Worm (Caenorhabditis elegans) whole organism, L3 larva: ENCODE results near the gene srg-33.

Experiments used
- ZK546.5 ChIP-seq: sonication (generic microtip); optimal IDR thresholded peaks from 2 replicates; lab custom pipeline; 2017; ENCODE audit warnings: missing biosample characterization, missing genetic modification characterization
- aly-2 ChIP-seq: fragments of 150-350 bp; optimal IDR thresholded peaks from 2 replicates; lab custom pipeline; 2014; ENCODE audit warnings: missing biosample characterization, missing genetic modification characterization
- ceh-16 ChIP-seq: sonication (generic microtip); optimal IDR thresholded peaks from 2 replicates; lab custom pipeline; 2017; ENCODE audit warnings: missing biosample characterization, missing genetic modification characterization
- ceh-82 ChIP-seq: fragments of 150-350 bp; optimal IDR thresholded peaks from 2 replicates; lab custom pipeline; 2014; ENCODE audit warnings: missing biosample characterization, missing genetic modification characterization
- ceh-9 ChIP-seq: sonication (generic microtip); optimal IDR thresholded peaks from 2 replicates; lab custom pipeline; 2018; ENCODE audit warnings: missing biosample characterization, missing genetic modification characterization
- daf-12 ChIP-seq: fragments of 150-350 bp; optimal IDR thresholded peaks from 2 replicates; lab custom pipeline; 2014; ENCODE audit warnings: missing biosample characterization, missing genetic modification reagents, missing genetic modification characterization
- egl-5 ChIP-seq: fragments of 150-350 bp; optimal IDR thresholded peaks from 2 replicates; lab custom pipeline; 2017; ENCODE audit warnings: missing biosample characterization, missing genetic modification reagents, missing genetic modification characterization, inconsistent platforms
- elt-1 ChIP-seq: fragments of 150-350 bp; optimal IDR thresholded peaks from 2 replicates; lab custom pipeline; 2014; ENCODE audit warnings: missing biosample characterization, missing genetic modification characterization
- elt-2 ChIP-seq: sonication (generic microtip); optimal IDR thresholded peaks from 2 replicates; lab custom pipeline; 2016; ENCODE audit warnings: missing genetic modification reagents, mild to moderate bottlenecking, missing genetic modification characterization, missing compliant biosample characterization
- fkh-2 ChIP-seq: fragments of 150-350 bp; optimal IDR thresholded peaks from 2 replicates; lab custom pipeline; 2014; ENCODE audit warnings: missing biosample characterization, missing genetic modification reagents, missing genetic modification characterization
- fos-1 ChIP-seq: fragments of 150-350 bp; optimal IDR thresholded peaks from 2 replicates; lab custom pipeline; 2014; ENCODE audit warnings: missing biosample characterization, missing genetic modification characterization
- jun-1 ChIP-seq: fragments of 150-350 bp; optimal IDR thresholded peaks from 2 replicates; lab custom pipeline; 2014; ENCODE audit warnings: missing biosample characterization, missing genetic modification reagents, missing genetic modification characterization
- lin-15B ChIP-seq: fragments of 150-350 bp; optimal IDR thresholded peaks from 2 replicates; lab custom pipeline; 2014; ENCODE audit warnings: missing biosample characterization, missing genetic modification characterization
- lin-39 ChIP-seq: fragments of 150-350 bp; optimal IDR thresholded peaks from 2 replicates; lab custom pipeline; 2018; ENCODE audit warnings: missing biosample characterization, missing genetic modification reagents, missing genetic modification characterization
- lsy-12 ChIP-seq: sonication (generic microtip); optimal IDR thresholded peaks from 2 replicates; lab custom pipeline; 2016; ENCODE audit warnings: mild to moderate bottlenecking, missing genetic modification characterization, missing compliant biosample characterization
- mdl-1 ChIP-seq: fragments of 150-350 bp; optimal IDR thresholded peaks from 2 replicates; lab custom pipeline; 2014; ENCODE audit warnings: missing biosample characterization, missing genetic modification characterization
- mml-1 ChIP-seq: fragments of 150-350 bp; sonication (generic microtip); optimal IDR thresholded peaks from 3 replicates; lab custom pipeline; 2014; ENCODE audit warnings: missing biosample characterization, missing genetic modification characterization
- nfya-1 ChIP-seq: sonication (generic microtip); optimal IDR thresholded peaks from 2 replicates; lab custom pipeline; 2017; ENCODE audit warnings: missing genetic modification characterization, mild to moderate bottlenecking, missing compliant biosample characterization, antibody characterized with exemption, moderate library complexity; ENCODE audit not compliant: insufficient read depth
- nhr-11 ChIP-seq: fragments of 150-350 bp; optimal IDR thresholded peaks from 2 replicates; lab custom pipeline; 2014; ENCODE audit warnings: missing biosample characterization, missing genetic modification characterization
- nhr-12 ChIP-seq: fragments of 150-350 bp; optimal IDR thresholded peaks from 2 replicates; lab custom pipeline; 2014; ENCODE audit warnings: missing biosample characterization, missing genetic modification characterization
- nhr-23 ChIP-seq: fragments of 150-350 bp; optimal IDR thresholded peaks from 2 replicates; lab custom pipeline; 2014; ENCODE audit warnings: missing biosample characterization, missing genetic modification reagents, missing genetic modification characterization
- nhr-25 ChIP-seq: sonication (generic microtip); optimal IDR thresholded peaks from 2 replicates; lab custom pipeline; 2017; ENCODE audit warnings: missing biosample characterization, missing genetic modification characterization
- nhr-28 ChIP-seq: fragments of 150-350 bp; optimal IDR thresholded peaks from 2 replicates; lab custom pipeline; 2014; ENCODE audit warnings: missing biosample characterization, missing genetic modification characterization
- nhr-43 ChIP-seq: sonication (generic microtip); optimal IDR thresholded peaks from 2 replicates; lab custom pipeline; 2016; ENCODE audit warnings: mild to moderate bottlenecking, missing genetic modification characterization, missing compliant biosample characterization; ENCODE audit not compliant: poor library complexity, severe bottlenecking
- nhr-76 ChIP-seq: fragments of 150-350 bp; sonication (generic microtip); optimal IDR thresholded peaks from 5 replicates; lab custom pipeline; 2014; ENCODE audit warnings: missing biosample characterization, missing genetic modification characterization
- nhr-77 ChIP-seq: fragments of 150-350 bp; optimal IDR thresholded peaks from 2 replicates; lab custom pipeline; 2014; ENCODE audit warnings: missing biosample characterization, missing genetic modification characterization
- pha-4 ChIP-seq: fragments of 150-350 bp; optimal IDR thresholded peaks from 2 replicates; lab custom pipeline; 2014; ENCODE audit warnings: missing biosample characterization, missing genetic modification reagents, missing genetic modification characterization
- pqm-1 ChIP-seq: fragments of 150-350 bp; optimal IDR thresholded peaks from 2 replicates; lab custom pipeline; 2017; ENCODE audit warnings: missing biosample characterization, missing genetic modification characterization, inconsistent platforms
- sea-2 ChIP-seq: fragments of 150-350 bp; sonication (generic microtip); optimal IDR thresholded peaks from 4 replicates; lab custom pipeline; 2014; ENCODE audit warnings: missing biosample characterization, missing genetic modification reagents, missing genetic modification characterization
- skn-1 ChIP-seq: fragments of 150-350 bp; optimal IDR thresholded peaks from 2 replicates; lab custom pipeline; 2014; ENCODE audit warnings: missing biosample characterization, missing genetic modification characterization
- snpc-4 ChIP-seq: fragments of 150-350 bp; optimal IDR thresholded peaks from 2 replicates; lab custom pipeline; 2014; ENCODE audit warnings: missing biosample characterization, missing genetic modification characterization
- tbx-2 ChIP-seq: sonication (generic microtip); optimal IDR thresholded peaks from 2 replicates; lab custom pipeline; 2016; ENCODE audit warnings: mild to moderate bottlenecking, missing genetic modification characterization, missing compliant biosample characterization
- unc-62 ChIP-seq: fragments of 150-350 bp; sonication (generic microtip); optimal IDR thresholded peaks from 4 replicates; lab custom pipeline; 2014; ENCODE audit warnings: missing biosample characterization, missing genetic modification reagents, missing genetic modification characterization
- zag-1 ChIP-seq: fragments of 150-350 bp; optimal IDR thresholded peaks from 2 replicates; lab custom pipeline; 2014; ENCODE audit warnings: missing biosample characterization, missing genetic modification characterization
- ztf-11 ChIP-seq: fragments of 150-350 bp; optimal IDR thresholded peaks from 2 replicates; lab custom pipeline; 2014; ENCODE audit warnings: missing biosample characterization, missing genetic modification characterization

Gene srg-33

DNA sequence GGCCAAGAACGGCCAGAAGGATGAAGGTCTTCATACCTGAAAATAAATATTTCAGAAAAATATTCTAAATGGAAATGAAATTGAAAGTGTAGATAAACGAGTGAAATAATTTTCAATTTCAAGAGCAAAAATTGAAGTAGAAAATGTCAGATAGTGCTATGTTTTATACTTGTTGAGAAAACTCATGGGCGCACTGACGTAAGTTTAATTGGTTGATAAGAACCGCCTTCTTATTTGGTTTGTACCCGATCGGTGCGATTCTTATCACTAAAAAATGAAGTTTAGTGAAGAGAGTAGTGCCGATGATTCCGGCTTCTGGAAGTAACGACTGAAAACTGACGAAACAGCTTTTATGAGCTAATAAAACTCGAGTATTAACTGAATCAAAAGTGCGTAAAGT lies 23.0 kb upstream of the srg-33 start, which contains the start of the genes asp-6 and asp-12 (continued):
- TF ChIP-seq zag-1 (tag; lab: Kevin White, UChicago) (no peak), sea-2 (no peak), ceh-82 (tag; lab: Kevin White, UChicago) (no peak), nhr-25 (no peak), skn-1 (no peak)

DNA sequence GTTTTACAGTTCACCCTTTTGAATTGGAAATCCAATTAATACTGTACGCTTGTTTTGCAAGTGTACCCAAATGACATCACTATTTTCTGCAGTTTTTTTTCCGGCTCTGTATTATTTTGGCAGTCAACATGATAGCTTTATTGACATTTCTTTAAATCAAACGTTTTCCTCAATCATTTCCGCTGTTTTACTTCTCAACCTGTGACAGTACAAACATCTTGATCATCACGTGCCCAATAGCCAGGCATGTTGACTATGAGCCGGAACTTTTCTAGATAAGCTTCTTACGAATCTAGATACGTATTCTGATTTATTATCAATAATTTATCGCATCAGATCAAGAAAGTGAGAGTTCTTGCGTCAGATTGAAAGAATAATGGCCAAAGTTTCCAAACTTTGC lies 22.0 kb upstream of the srg-33 start:
- no peak for TF ChIP-seq lin-15B (tag; lab: Kevin White, UChicago)
- TF ChIP-seq lin-39 (tag; lab: Kevin White, UChicago): no peak
- TF ChIP-seq fos-1: no peak
- no peak for TF ChIP-seq elt-1 (tag; lab: Kevin White, UChicago)
- no peak for TF ChIP-seq mml-1 (tag; lab: Kevin White, UChicago)
- peak; percentile 75 for TF ChIP-seq pqm-1 (tag; lab: Kevin White, UChicago)
- TF ChIP-seq nhr-28 (tag; lab: Kevin White, UChicago): no peak
- no peak for TF ChIP-seq nhr-23 (tag; lab: Kevin White, UChicago)
- no peak for TF ChIP-seq ceh-16
- TF ChIP-seq elt-2 (tag; lab: Kevin White, UChicago): peak; percentile 85
- TF ChIP-seq pha-4 (tag; lab: Kevin White, UChicago): peak; percentile 57
- no peak for TF ChIP-seq nhr-43 (tag; lab: Kevin White, UChicago)
- TF ChIP-seq nhr-11 (tag; lab: Kevin White, UChicago): no peak
- no peak for TF ChIP-seq ceh-9
- TF ChIP-seq aly-2 (tag; lab: Kevin White, UChicago): no peak
- peak; percentile 24 for TF ChIP-seq jun-1 (tag; lab: Kevin White, UChicago)
- no peak for TF ChIP-seq tbx-2 (tag; lab: Kevin White, UChicago)

ce11 chrV:8271395-8271794 lies 20.5 kb upstream of the srg-33 start:
- no peak for TF ChIP-seq mdl-1
- no peak for TF ChIP-seq ZK546.5
- no peak for TF ChIP-seq pha-4 (tag; lab: Kevin White, UChicago)
- no peak for TF ChIP-seq pqm-1 (tag; lab: Kevin White, UChicago)
- TF ChIP-seq, all 47 proteins: peak for 0

DNA sequence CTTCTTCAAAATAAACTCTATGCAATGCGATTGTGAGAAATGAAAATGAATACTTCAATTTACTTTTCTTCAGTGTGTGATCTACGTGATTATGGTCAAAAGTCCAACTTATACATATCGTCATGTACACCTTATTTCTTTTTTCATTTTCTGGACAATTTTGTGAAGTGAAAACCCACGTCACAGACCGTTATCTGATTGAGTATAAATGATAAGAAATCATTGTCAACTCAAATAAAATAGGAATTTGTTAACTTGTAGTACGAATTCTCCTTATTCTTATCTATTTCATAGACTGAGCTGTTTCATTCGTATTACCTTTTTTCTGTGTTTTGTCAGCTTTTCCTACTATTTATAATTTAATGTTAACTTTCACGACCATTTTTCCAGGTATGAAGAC lies 19.9 kb upstream of the srg-33 start, which contains the start of gene asp-5:
Gene asp-5 (plus strand): TSS at position 391 of the 400 bp plus-strand sequence.
- peak; percentile 87 for TF ChIP-seq pqm-1 (tag; lab: Kevin White, UChicago)
- TF ChIP-seq elt-2 (tag; lab: Kevin White, UChicago): peak; percentile 89
- no peak for TF ChIP-seq nfya-1 (tag; lab: Kevin White, UChicago)

DNA sequence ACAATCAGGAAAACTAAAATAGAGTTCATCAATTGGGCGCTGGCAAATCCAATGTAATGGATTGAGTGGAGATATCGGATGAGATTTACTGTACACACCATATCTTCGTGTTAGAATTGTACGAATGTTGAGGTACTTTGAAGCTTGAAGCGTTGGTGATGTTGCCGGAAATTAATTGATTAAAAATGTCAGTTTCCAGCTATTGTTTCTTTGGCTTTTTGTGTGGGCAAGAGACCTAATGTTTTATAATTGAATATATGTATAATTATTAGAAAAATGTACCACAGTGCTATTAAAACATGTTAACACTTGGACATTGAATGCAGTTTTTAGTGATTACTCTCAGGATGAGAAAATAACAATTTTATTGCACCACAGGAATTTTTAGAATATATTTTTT lies 13.0 kb upstream of the srg-33 start, which contains the start of gene str-136:
Gene str-136 (minus strand): TSS at position 101 of the 400 bp plus-strand sequence.
- TF ChIP-seq nhr-76 (tag; lab: Kevin White, UChicago) (no peak), fkh-2 (tag; lab: Kevin White, UChicago) (no peak), sea-2 (no peak), egl-5 (no peak), skn-1 (no peak), unc-62 (GFP tag; lab: Kevin White, UChicago) (no peak), tbx-2 (tag; lab: Kevin White, UChicago) (no peak), mdl-1 (no peak), nhr-12 (tag; lab: Kevin White, UChicago) (no peak), ceh-16 (no peak), nhr-28 (tag; lab: Kevin White, UChicago) (no peak), ceh-82 (tag; lab: Kevin White, UChicago) (no peak)

- TF ChIP-seq elt-2 (tag; lab: Kevin White, UChicago) (no peak), nhr-77 (tag; lab: Kevin White, UChicago) (no peak), ZK546.5 (no peak), ceh-9 (no peak), fos-1 (no peak), lsy-12 (tag; lab: Kevin White, UChicago) (no peak), ztf-11 (no peak), sea-2 (no peak), daf-12 (no peak), zag-1 (tag; lab: Kevin White, UChicago) (no peak), aly-2 (tag; lab: Kevin White, UChicago) (no peak), ceh-82 (tag; lab: Kevin White, UChicago) (no peak), nhr-43 (tag; lab: Kevin White, UChicago) (no peak), snpc-4 (tag; lab: Kevin White, UChicago) (no peak)
These were observed 11.1 kb upstream of the srg-33 start, which contains the start of gene str-135 for ce11 chrV:8280770-8281169. str-135 (minus strand) TSS chrV:8280870.
